Fruit fly (Drosophila melanogaster) whole organism, embryonic: ENCODE results near the gene Rnf146.
A peak's percentile ranks its signal among the peaks of the same experiment; 100 is the strongest.

Experiments
- B-H1 ChIP-seq: fragments of 200-800 bp; sonication (Bioruptor generic); IDR thresholded peaks from 3 replicates; pipeline ENCODE4 v1.3.6; 2022; ENCODE audit warnings: missing biosample characterization, missing genetic modification characterization
- Bteb2 ChIP-seq: fragments of 200-800 bp; sonication (Bioruptor generic); optimal IDR thresholded peaks from 2 replicates; lab custom pipeline; 2016; ENCODE audit warnings: missing biosample characterization, missing genetic modification characterization
- C15 ChIP-seq: fragments of 200-800 bp; sonication (Bioruptor generic); IDR thresholded peaks from 3 replicates; pipeline ENCODE4 v1.3.6; 2022; ENCODE audit warnings: missing biosample characterization, missing genetic modification characterization
- CG10209 ChIP-seq: fragments of 200-800 bp; sonication (Bioruptor generic); optimal IDR thresholded peaks from 3 replicates; lab custom pipeline; 2017; ENCODE audit warnings: missing biosample characterization, mild to moderate bottlenecking, missing genetic modification characterization, missing genetic modification reagents
- CG10543 ChIP-seq: fragments of 200-800 bp; sonication (Bioruptor generic); optimal IDR thresholded peaks from 3 replicates; lab custom pipeline; 2017; ENCODE audit warnings: missing biosample characterization, mild to moderate bottlenecking, missing genetic modification characterization, moderate library complexity
- CG11093 ChIP-seq: fragments of 200-800 bp; sonication (Bioruptor generic); IDR thresholded peaks from 3 replicates; pipeline ENCODE4 v1.3.6; 2022; ENCODE audit warnings: missing biosample characterization, missing genetic modification characterization
- CG11696 ChIP-seq: fragments of 200-800 bp; sonication (Bioruptor generic); IDR thresholded peaks from 2 replicates; pipeline ENCODE4 v1.3.6; 2022; ENCODE audit warnings: missing biosample characterization, missing genetic modification characterization
- CG12155 ChIP-seq: fragments of 200-800 bp; sonication (Bioruptor generic); optimal IDR thresholded peaks from 3 replicates; lab custom pipeline; 2016; ENCODE audit warnings: missing biosample characterization, missing genetic modification characterization
- CG12659 ChIP-seq: fragments of 200-800 bp; sonication (Bioruptor generic); optimal IDR thresholded peaks from 3 replicates; lab custom pipeline; 2017; ENCODE audit warnings: mild to moderate bottlenecking, missing biosample characterization, missing genetic modification reagents, missing genetic modification characterization
- CG14860 ChIP-seq: fragments of 200-800 bp; sonication (Bioruptor generic); IDR thresholded peaks from 3 replicates; pipeline ENCODE4 v1.3.6; 2022; ENCODE audit warnings: missing biosample characterization, missing genetic modification characterization; ENCODE audit not compliant: partially characterized antibody
- CG14965 ChIP-seq: fragments of 200-800 bp; sonication (Bioruptor generic); optimal IDR thresholded peaks from 2 replicates; lab custom pipeline; 2016; ENCODE audit warnings: missing biosample characterization, missing genetic modification characterization, borderline replicate concordance
- CG15696 ChIP-seq: fragments of 200-800 bp; sonication (Bioruptor generic); optimal IDR thresholded peaks from 2 replicates; lab custom pipeline; 2019; ENCODE audit warnings: missing biosample characterization, mild to moderate bottlenecking, missing genetic modification characterization, moderate library complexity
- CG16863 ChIP-seq: fragments of 200-800 bp; sonication (Bioruptor generic); optimal IDR thresholded peaks from 3 replicates; lab custom pipeline; 2016; ENCODE audit warnings: missing biosample characterization, missing genetic modification characterization
- CG17359 ChIP-seq: fragments of 200-800 bp; sonication (Bioruptor generic); optimal IDR thresholded peaks from 3 replicates; lab custom pipeline; 2018; ENCODE audit warnings: missing biosample characterization, mild to moderate bottlenecking, missing genetic modification characterization, moderate library complexity
- CG17385 ChIP-seq: fragments of 200-800 bp; sonication (Bioruptor generic); optimal IDR thresholded peaks from 3 replicates; lab custom pipeline; 2018; ENCODE audit warnings: missing biosample characterization, mild to moderate bottlenecking, missing genetic modification characterization
- CG18011 ChIP-seq: fragments of 200-800 bp; sonication (Bioruptor generic); optimal IDR thresholded peaks from 2 replicates; lab custom pipeline; 2017; ENCODE audit warnings: missing biosample characterization, missing genetic modification characterization, mild to moderate bottlenecking, moderate library complexity, missing genotype
- CG18476 ChIP-seq: fragments of 200-800 bp; sonication (Bioruptor generic); optimal IDR thresholded peaks from 2 replicates; lab custom pipeline; 2016; ENCODE audit warnings: missing biosample characterization, mild to moderate bottlenecking, missing genetic modification characterization
- CG3407 ChIP-seq: fragments of 200-800 bp; sonication (Bioruptor generic); optimal IDR thresholded peaks from 2 replicates; lab custom pipeline; 2018; ENCODE audit warnings: missing biosample characterization, mild to moderate bottlenecking, missing genetic modification characterization
- CG6254 ChIP-seq: fragments of 200-800 bp; sonication (Bioruptor generic); optimal IDR thresholded peaks from 3 replicates; lab custom pipeline; 2017; ENCODE audit warnings: mild to moderate bottlenecking, missing biosample characterization, missing genetic modification reagents, missing genetic modification characterization
- CG6683 ChIP-seq: fragments of 200-800 bp; sonication (Bioruptor generic); optimal IDR thresholded peaks from 2 replicates; lab custom pipeline; 2017; ENCODE audit warnings: missing biosample characterization, mild to moderate bottlenecking, missing genetic modification characterization, missing genetic modification reagents
- CG6791 ChIP-seq: fragments of 200-800 bp; sonication (Bioruptor generic); IDR thresholded peaks from 3 replicates; pipeline ENCODE4 v1.3.6; 2022; ENCODE audit warnings: missing biosample characterization, missing genetic modification characterization; ENCODE audit not compliant: partially characterized antibody
- CG8944 ChIP-seq: fragments of 200-800 bp; sonication (Bioruptor generic); optimal IDR thresholded peaks from 3 replicates; lab custom pipeline; 2016; ENCODE audit warnings: missing biosample characterization, missing genetic modification characterization
- CHES-1-like ChIP-seq: fragments of 200-800 bp; sonication (Bioruptor generic); optimal IDR thresholded peaks from 2 replicates; lab custom pipeline; 2016; ENCODE audit warnings: missing biosample characterization, missing genetic modification characterization
- Dip2 ChIP-seq: fragments of 200-800 bp; sonication (Bioruptor generic); IDR thresholded peaks from 2 replicates; pipeline ENCODE4 v1.3.6; 2022; ENCODE audit warnings: missing biosample characterization, missing genetic modification characterization
- E2f2 ChIP-seq: fragments of 200-800 bp; sonication (Bioruptor generic); IDR thresholded peaks from 2 replicates; pipeline ENCODE4 v1.3.6; 2022; ENCODE audit warnings: missing biosample characterization, missing genetic modification characterization
- Gug ChIP-seq: fragments of 200-800 bp; sonication (Bioruptor generic); IDR thresholded peaks from 4 replicates; pipeline ENCODE4 v1.3.6; 2022; ENCODE audit warnings: missing biosample characterization, missing genetic modification characterization
- H2.0 ChIP-seq: fragments of 200-800 bp; sonication (Bioruptor generic); IDR thresholded peaks from 2 replicates; pipeline ENCODE4 v1.3.6; 2022; ENCODE audit warnings: missing biosample characterization, missing genetic modification characterization
- HLH54F ChIP-seq: fragments of 200-800 bp; sonication (Bioruptor generic); optimal IDR thresholded peaks from 3 replicates; lab custom pipeline; 2016; ENCODE audit warnings: missing biosample characterization, missing genetic modification characterization
- Hmr ChIP-seq: fragments of 200-800 bp; sonication (Bioruptor generic); optimal IDR thresholded peaks from 3 replicates; lab custom pipeline; 2017; ENCODE audit warnings: mild to moderate bottlenecking, missing biosample characterization, missing genetic modification reagents, missing genetic modification characterization
- Jarid2 ChIP-seq: fragments of 200-800 bp; sonication (Bioruptor generic); optimal IDR thresholded peaks from 3 replicates; lab custom pipeline; 2017; ENCODE audit warnings: mild to moderate bottlenecking, missing biosample characterization, missing genetic modification reagents, missing genetic modification characterization
- Kr ChIP-seq: fragments of 200-800 bp; sonication (Bioruptor generic); optimal IDR thresholded peaks from 2 replicates; lab custom pipeline; 2017; ENCODE audit warnings: missing biosample characterization, mild to moderate bottlenecking, missing genetic modification characterization
- Lim3 ChIP-seq: fragments of 200-800 bp; sonication (Bioruptor generic); IDR thresholded peaks from 2 replicates; pipeline ENCODE4 v1.3.6; 2022; ENCODE audit warnings: missing biosample characterization, missing genetic modification characterization
- NK7.1 ChIP-seq: fragments of 200-800 bp; sonication (Bioruptor generic); optimal IDR thresholded peaks from 3 replicates; lab custom pipeline; 2016; ENCODE audit warnings: missing biosample characterization, missing genetic modification characterization
- Oaz ChIP-seq: fragments of 200-800 bp; sonication (Bioruptor generic); IDR thresholded peaks from 2 replicates; pipeline ENCODE4 v1.3.6; 2022; ENCODE audit warnings: missing biosample characterization, missing genetic modification characterization
- ab ChIP-seq: fragments of 200-800 bp; sonication (Bioruptor generic); optimal IDR thresholded peaks from 2 replicates; lab custom pipeline; 2016; ENCODE audit warnings: missing biosample characterization, missing genetic modification characterization
- abd-A ChIP-seq: fragments of 200-800 bp; sonication (Bioruptor generic); optimal IDR thresholded peaks from 3 replicates; lab custom pipeline; 2019; ENCODE audit warnings: missing biosample characterization, mild to moderate bottlenecking, missing genetic modification characterization, moderate library complexity
- ap ChIP-seq: fragments of 200-800 bp; sonication (Bioruptor generic); IDR thresholded peaks from 2 replicates; pipeline ENCODE4 v1.3.6; 2022; ENCODE audit warnings: missing biosample characterization, missing genetic modification characterization
- exex ChIP-seq: fragments of 200-800 bp; sonication (Bioruptor generic); optimal IDR thresholded peaks from 4 replicates; lab custom pipeline; 2018; ENCODE audit warnings: missing biosample characterization, mild to moderate bottlenecking, missing genetic modification characterization, moderate library complexity
- eyg ChIP-seq: fragments of 200-800 bp; sonication (Bioruptor generic); optimal IDR thresholded peaks from 3 replicates; lab custom pipeline; 2016; ENCODE audit warnings: missing biosample characterization, missing genetic modification characterization
- fru ChIP-seq: fragments of >200 bp; optimal IDR thresholded peaks from 2 replicates; lab custom pipeline; 2017
- ftz-f1 ChIP-seq: fragments of 200-800 bp; sonication (Bioruptor generic); optimal IDR thresholded peaks from 2 replicates; lab custom pipeline; 2016; ENCODE audit warnings: missing biosample characterization, missing genetic modification characterization
- knrl ChIP-seq: fragments of 200-800 bp; sonication (Bioruptor generic); IDR thresholded peaks from 3 replicates; pipeline ENCODE4 v1.3.6; 2022; ENCODE audit warnings: missing biosample characterization, missing genetic modification characterization; ENCODE audit not compliant: partially characterized antibody
- luna ChIP-seq: fragments of 200-800 bp; sonication (Bioruptor generic); optimal IDR thresholded peaks from 2 replicates; lab custom pipeline; 2016; ENCODE audit warnings: missing biosample characterization, missing genetic modification characterization
- pros ChIP-seq: fragments of 200-800 bp; sonication (Bioruptor generic); optimal IDR thresholded peaks from 3 replicates; lab custom pipeline; 2019; ENCODE audit warnings: missing biosample characterization, mild to moderate bottlenecking, missing genetic modification characterization, moderate library complexity
- run ChIP-seq: fragments of 200-800 bp; sonication (Bioruptor generic); optimal IDR thresholded peaks from 3 replicates; lab custom pipeline; 2018; ENCODE audit warnings: missing biosample characterization, mild to moderate bottlenecking, missing genetic modification characterization
- seq ChIP-seq: fragments of 200-800 bp; sonication (Bioruptor generic); IDR thresholded peaks from 2 replicates; pipeline ENCODE4 v1.3.6; 2022; ENCODE audit warnings: missing biosample characterization, missing genetic modification characterization
- tgo ChIP-seq: fragments of 200-800 bp; sonication (Bioruptor generic); IDR thresholded peaks from 3 replicates; pipeline ENCODE4 v1.3.6; 2022; ENCODE audit warnings: missing biosample characterization, missing genetic modification characterization
- tx ChIP-seq: fragments of 200-800 bp; sonication (Bioruptor generic); optimal IDR thresholded peaks from 2 replicates; lab custom pipeline; 2016; ENCODE audit warnings: missing biosample characterization, missing genetic modification characterization

Gene Rnf146

dm6 chr3L:19632766-19633632, 9.6 kb downstream of the Rnf146 start (continued):
- no peak for TF ChIP-seq pros (GFP tag; lab: Kevin White, UChicago)
- TF ChIP-seq CG17359 (tag; lab: Kevin White, UChicago) = peak; percentile 42
- TF ChIP-seq CG18011 = peak; percentile 32
- TF ChIP-seq CG14860 (GFP tag; lab: Robert Waterston, UW) = no peak
- no peak for TF ChIP-seq NK7.1
- TF ChIP-seq exex (tag; lab: Kevin White, UChicago) = peak; percentile 44
- TF ChIP-seq Dip2 = no peak
- no peak for TF ChIP-seq knrl
- TF ChIP-seq CG15696 (tag; lab: Kevin White, UChicago) = peak; percentile 34
- peak; percentile 30; the same call in 1 of the 2 replicates for TF ChIP-seq E2f2 (GFP tag; lab: Robert Waterston, UW)
- peak; percentile 60 for TF ChIP-seq HLH54F (GFP tag; lab: Kevin White, UChicago)
- TF ChIP-seq run (tag; lab: Kevin White, UChicago) = no peak
- no peak for TF ChIP-seq ab (GFP tag; lab: Kevin White, UChicago)
- TF ChIP-seq CG10543 = peak; percentile 83
- peak; percentile 51 for TF ChIP-seq CG12659 (GFP tag; lab: Kevin White, UChicago)
- TF ChIP-seq CG6791 (GFP tag; lab: Robert Waterston, UW) = no peak
- 0 out of 2 replicates have a peak, but pooled peaks have one; percentile 54 for TF ChIP-seq seq
- no peak for TF ChIP-seq Oaz (GFP tag; lab: Robert Waterston, UW)
- TF ChIP-seq H2.0 (GFP tag; lab: Robert Waterston, UW) = peak; percentile 22; the same call in 1 of the 2 replicates
- no peak for TF ChIP-seq CG8944 (GFP tag; lab: Kevin White, UChicago)
- TF ChIP-seq tx = peak; percentile 31
- TF ChIP-seq abd-A (tag; lab: Kevin White, UChicago) = no peak
- TF ChIP-seq CG3407 = no peak
- TF ChIP-seq CHES-1-like (GFP tag; lab: Kevin White, UChicago) = no peak
- TF ChIP-seq CG16863 (GFP tag; lab: Kevin White, UChicago) = peak; percentile 10
- TF ChIP-seq CG10209 (GFP tag; lab: Kevin White, UChicago) = peak; percentile 59
- peak; percentile 20 for TF ChIP-seq CG18476 (GFP tag; lab: Kevin White, UChicago)
- peak; percentile 45 for TF ChIP-seq ftz-f1 (GFP tag; lab: Kevin White, UChicago)
- TF ChIP-seq Jarid2 = no peak
- peak; percentile 18 for TF ChIP-seq Bteb2 (GFP tag; lab: Kevin White, UChicago)
- no peak for TF ChIP-seq fru (lab: Kevin White, UChicago)
- TF ChIP-seq Gug (GFP tag; lab: Robert Waterston, UW) = peak; percentile 74; the same call in 3 of the 4 replicates
- TF ChIP-seq B-H1 = peak; percentile 32; the same call in 1 of the 3 replicates
- peak; percentile 72; the same call in 2 of the 3 replicates for TF ChIP-seq tgo (GFP tag; lab: Robert Waterston, UW)
- TF ChIP-seq C15 (GFP tag; lab: Robert Waterston, UW) = no peak
- TF ChIP-seq luna = no peak
- TF ChIP-seq Lim3 (GFP tag; lab: Robert Waterston, UW) = no peak
- peak; percentile 43 for TF ChIP-seq CG17385 (GFP tag; lab: Kevin White, UChicago)
- no peak for TF ChIP-seq eyg
- peak; percentile 36; the same call in 1 of the 2 replicates for TF ChIP-seq CG11696 (GFP tag; lab: Robert Waterston, UW)
- TF ChIP-seq Kr (GFP tag; lab: Kevin White, UChicago) = no peak
- no peak for TF ChIP-seq CG14965 (GFP tag; lab: Kevin White, UChicago)
- no peak for TF ChIP-seq CG6683 (GFP tag; lab: Kevin White, UChicago)
- TF ChIP-seq Hmr (GFP tag; lab: Kevin White, UChicago) = peak; percentile 69
- TF ChIP-seq CG11093 = 0 out of 3 replicates have a peak, but pooled peaks have one; percentile 10
- TF ChIP-seq CG6254 (GFP tag; lab: Kevin White, UChicago) = no peak
- TF ChIP-seq CG12155 = peak; percentile 71
- TF ChIP-seq ap = peak; percentile 34; the same call in 1 of the 2 replicates
